Fruit fly (Drosophila melanogaster) whole organism, embryonic: ENCODE measurements around the gene CG17660.

Source experiments
- CG10431 ChIP-seq: fragments of 200-800 bp; sonication (Bioruptor generic); optimal IDR thresholded peaks from 3 replicates; lab custom pipeline; 2018; ENCODE audit warnings: missing biosample characterization, mild to moderate bottlenecking, missing genetic modification characterization
- CG10654 ChIP-seq: fragments of 200-800 bp; sonication (Bioruptor generic); optimal IDR thresholded peaks from 2 replicates; lab custom pipeline; 2016; ENCODE audit warnings: missing biosample characterization, missing genetic modification characterization
- CG11696 ChIP-seq: fragments of 200-800 bp; sonication (Bioruptor generic); IDR thresholded peaks from 2 replicates; pipeline ENCODE4 v1.3.6; 2022; ENCODE audit warnings: missing biosample characterization, missing genetic modification characterization
- CG12744 ChIP-seq: fragments of 200-800 bp; sonication (Bioruptor generic); optimal IDR thresholded peaks from 2 replicates; lab custom pipeline; 2016; ENCODE audit warnings: missing biosample characterization, missing genetic modification characterization
- CG13424 ChIP-seq: fragments of 200-800 bp; sonication (Bioruptor generic); optimal IDR thresholded peaks from 2 replicates; lab custom pipeline; 2019; ENCODE audit warnings: missing biosample characterization, mild to moderate bottlenecking, missing genetic modification characterization, moderate library complexity
- CG14965 ChIP-seq: fragments of 200-800 bp; sonication (Bioruptor generic); optimal IDR thresholded peaks from 2 replicates; lab custom pipeline; 2016; ENCODE audit warnings: missing biosample characterization, missing genetic modification characterization, borderline replicate concordance
- CG15479 ChIP-seq: fragments of 200-800 bp; sonication (Bioruptor generic); optimal IDR thresholded peaks from 3 replicates; lab custom pipeline; 2019; ENCODE audit warnings: missing biosample characterization, mild to moderate bottlenecking, missing genetic modification characterization, moderate library complexity
- CG1602 ChIP-seq: fragments of 200-800 bp; sonication (Bioruptor generic); optimal IDR thresholded peaks from 3 replicates; lab custom pipeline; 2016; ENCODE audit warnings: missing biosample characterization, missing genetic modification characterization
- CG18764 ChIP-seq: fragments of 200-800 bp; sonication (Bioruptor generic); optimal IDR thresholded peaks from 3 replicates; lab custom pipeline; 2016; ENCODE audit warnings: missing biosample characterization, missing genetic modification characterization
- CG2199 ChIP-seq: fragments of 200-800 bp; sonication (Bioruptor generic); IDR thresholded peaks from 3 replicates; pipeline ENCODE4 v1.3.6; 2022; ENCODE audit warnings: missing biosample characterization, missing genetic modification characterization
- CG31441 ChIP-seq: fragments of 200-800 bp; sonication (Bioruptor generic); IDR thresholded peaks from 2 replicates; pipeline ENCODE4 v1.3.6; 2022; ENCODE audit warnings: missing biosample characterization, missing genetic modification characterization
- CG33557 ChIP-seq: fragments of 200-800 bp; sonication (Bioruptor generic); optimal IDR thresholded peaks from 2 replicates; lab custom pipeline; 2019; ENCODE audit warnings: missing biosample characterization, mild to moderate bottlenecking, missing genetic modification characterization, moderate library complexity
- CG6254 ChIP-seq: fragments of 200-800 bp; sonication (Bioruptor generic); optimal IDR thresholded peaks from 3 replicates; lab custom pipeline; 2017; ENCODE audit warnings: mild to moderate bottlenecking, missing biosample characterization, missing genetic modification reagents, missing genetic modification characterization
- CG7271 ChIP-seq: fragments of 200-800 bp; sonication (Bioruptor generic); optimal IDR thresholded peaks from 2 replicates; lab custom pipeline; 2018; ENCODE audit warnings: missing biosample characterization, mild to moderate bottlenecking, missing genetic modification characterization, moderate library complexity
- CG7556 ChIP-seq: fragments of 200-800 bp; sonication (Bioruptor generic); optimal IDR thresholded peaks from 2 replicates; lab custom pipeline; 2017; ENCODE audit warnings: missing biosample characterization, mild to moderate bottlenecking, missing genetic modification characterization
- CG8944 ChIP-seq: fragments of 200-800 bp; sonication (Bioruptor generic); optimal IDR thresholded peaks from 3 replicates; lab custom pipeline; 2016; ENCODE audit warnings: missing biosample characterization, missing genetic modification characterization
- CG9932 ChIP-seq: fragments of 200-800 bp; sonication (Bioruptor generic); IDR thresholded peaks from 2 replicates; pipeline ENCODE4 v1.3.6; 2022; ENCODE audit warnings: missing biosample characterization, missing genetic modification characterization
- CHES-1-like ChIP-seq: fragments of 200-800 bp; sonication (Bioruptor generic); optimal IDR thresholded peaks from 2 replicates; lab custom pipeline; 2016; ENCODE audit warnings: missing biosample characterization, missing genetic modification characterization
- Dbx ChIP-seq: fragments of 200-800 bp; sonication (Bioruptor generic); IDR thresholded peaks from 3 replicates; pipeline ENCODE4 v1.3.6; 2022; ENCODE audit warnings: missing biosample characterization, missing genetic modification characterization
- Dp ChIP-seq: fragments of 200-800 bp; sonication (Bioruptor generic); optimal IDR thresholded peaks from 2 replicates; lab custom pipeline; 2018; ENCODE audit warnings: missing biosample characterization, mild to moderate bottlenecking, missing genetic modification characterization, moderate library complexity
- E2f1 ChIP-seq: fragments of 200-800 bp; sonication (Bioruptor generic); IDR thresholded peaks from 2 replicates; pipeline ENCODE4 v1.3.6; 2022; ENCODE audit warnings: missing biosample characterization, missing genetic modification characterization
- Elba2 ChIP-seq: fragments of 200-800 bp; sonication (Bioruptor generic); optimal IDR thresholded peaks from 3 replicates; lab custom pipeline; 2016; ENCODE audit warnings: missing biosample characterization, missing genetic modification characterization
- H15 ChIP-seq: fragments of 200-800 bp; sonication (Bioruptor generic); IDR thresholded peaks from 3 replicates; pipeline ENCODE4 v1.3.6; 2022; ENCODE audit warnings: missing biosample characterization, missing genetic modification characterization
- Hr3 ChIP-seq: fragments of 200-800 bp; sonication (Bioruptor generic); optimal IDR thresholded peaks from 3 replicates; lab custom pipeline; 2016; ENCODE audit warnings: missing biosample characterization, missing genetic modification characterization
- Hr78 ChIP-seq, 2 experiments: fragments of 200-800 bp in 1 of 2; fragments of >200 bp in 1 of 2; sonication (Bioruptor generic) in 1 of 2; optimal IDR thresholded peaks; 2 replicates each; lab custom pipeline; 2017 to 2019; ENCODE audit warnings: missing biosample characterization in 2 of 2, missing genetic modification characterization in 2 of 2, mild to moderate bottlenecking in 1 of 2, moderate library complexity in 1 of 2
- Lhr ChIP-seq: fragments of 200-800 bp; sonication (Bioruptor generic); optimal IDR thresholded peaks from 3 replicates; lab custom pipeline; 2017; ENCODE audit warnings: mild to moderate bottlenecking, missing biosample characterization, missing genetic modification reagents, missing genetic modification characterization
- Lpt ChIP-seq: fragments of >200 bp; optimal IDR thresholded peaks from 2 replicates; lab custom pipeline; 2018; ENCODE audit warnings: missing biosample characterization, missing genetic modification characterization
- MBD-R2 ChIP-seq: fragments of 200-800 bp; sonication (Bioruptor generic); IDR thresholded peaks from 2 replicates; pipeline ENCODE4 v1.3.6; 2022; ENCODE audit warnings: missing biosample characterization, missing genetic modification characterization
- Mes4 ChIP-seq: fragments of 200-800 bp; sonication (Bioruptor generic); optimal IDR thresholded peaks from 2 replicates; lab custom pipeline; 2016; ENCODE audit warnings: missing biosample characterization, missing genetic modification characterization
- Pdp1 ChIP-seq, 2 experiments: fragments of 200-800 bp; sonication (Bioruptor generic); optimal IDR thresholded peaks; 3 replicates each; lab custom pipeline; 2016; ENCODE audit warnings: missing biosample characterization in 2 of 2, missing genetic modification characterization in 2 of 2, mild to moderate bottlenecking in 1 of 2, moderate library complexity in 1 of 2
- Xrp1 ChIP-seq: fragments of 200-800 bp; sonication (Bioruptor generic); IDR thresholded peaks from 2 replicates; pipeline ENCODE4 v1.3.6; 2022; ENCODE audit warnings: missing biosample characterization, missing genetic modification characterization
- amos ChIP-seq: fragments of 200-800 bp; sonication (Bioruptor generic); IDR thresholded peaks from 2 replicates; pipeline ENCODE4 v1.3.6; 2022; ENCODE audit warnings: missing biosample characterization, missing genetic modification characterization; ENCODE audit not compliant: partially characterized antibody
- bsh ChIP-seq, 2 experiments: fragments of 200-800 bp; sonication (Bioruptor generic); optimal IDR thresholded peaks; 2 replicates each; lab custom pipeline; 2017 to 2018; ENCODE audit warnings: mild to moderate bottlenecking in 2 of 2, missing biosample characterization in 2 of 2, missing genetic modification characterization in 2 of 2, moderate library complexity in 1 of 2
- cato ChIP-seq: fragments of 200-800 bp; sonication (Bioruptor generic); optimal IDR thresholded peaks from 2 replicates; lab custom pipeline; 2016; ENCODE audit warnings: missing biosample characterization, missing genetic modification characterization, borderline replicate concordance
- cg ChIP-seq: fragments of 200-800 bp; sonication (Bioruptor generic); optimal IDR thresholded peaks from 3 replicates; lab custom pipeline; 2019; ENCODE audit warnings: missing biosample characterization, mild to moderate bottlenecking, missing genetic modification characterization, moderate library complexity
- dan ChIP-seq: fragments of 200-800 bp; sonication (Bioruptor generic); IDR thresholded peaks from 2 replicates; pipeline ENCODE4 v1.3.6; 2022; ENCODE audit warnings: missing biosample characterization, missing genetic modification characterization
- dpn ChIP-seq, 2 experiments: fragments of 200-800 bp; sonication (Bioruptor generic); optimal IDR thresholded peaks; 3 replicates each; lab custom pipeline; 2016; ENCODE audit warnings: missing biosample characterization in 2 of 2, missing genetic modification characterization in 2 of 2
- eyg ChIP-seq: fragments of 200-800 bp; sonication (Bioruptor generic); optimal IDR thresholded peaks from 3 replicates; lab custom pipeline; 2016; ENCODE audit warnings: missing biosample characterization, missing genetic modification characterization
- gcm ChIP-seq: fragments of 200-800 bp; sonication (Bioruptor generic); optimal IDR thresholded peaks from 2 replicates; lab custom pipeline; 2019; ENCODE audit warnings: missing biosample characterization, mild to moderate bottlenecking, missing genetic modification characterization, moderate library complexity
- h ChIP-seq: fragments of >200 bp; optimal IDR thresholded peaks from 2 replicates; lab custom pipeline; 2017
- hbn ChIP-seq: fragments of 200-800 bp; sonication (Bioruptor generic); IDR thresholded peaks from 2 replicates; pipeline ENCODE4 v1.3.6; 2022; ENCODE audit warnings: missing biosample characterization, missing genetic modification characterization; ENCODE audit not compliant: partially characterized antibody
- insv ChIP-seq, 2 experiments: fragments of 200-800 bp; sonication (Bioruptor generic); optimal IDR thresholded peaks; 3 replicates each; lab custom pipeline; 2016 to 2018; ENCODE audit warnings: missing biosample characterization in 2 of 2, missing genetic modification characterization in 2 of 2
- klu ChIP-seq: fragments of 200-800 bp; sonication (Bioruptor generic); IDR thresholded peaks from 2 replicates; pipeline ENCODE4 v1.3.6; 2022; ENCODE audit warnings: missing biosample characterization, missing genetic modification characterization
- lov ChIP-seq, 2 experiments: fragments of 200-800 bp in 1 of 2; fragments of >200 bp in 1 of 2; sonication (Bioruptor generic) in 1 of 2; IDR thresholded peaks in 1 of 2; optimal IDR thresholded peaks in 1 of 2; 2 replicates in 1 of 2; 3 replicates in 1 of 2; pipeline versions ENCODE4 v1.3.6 to Lab custom; 2017 to 2022; ENCODE audit warnings: missing biosample characterization in 1 of 2, missing genetic modification characterization in 1 of 2
- seq ChIP-seq: fragments of 200-800 bp; sonication (Bioruptor generic); IDR thresholded peaks from 2 replicates; pipeline ENCODE4 v1.3.6; 2022; ENCODE audit warnings: missing biosample characterization, missing genetic modification characterization
- sim ChIP-seq: fragments of 200-800 bp; sonication (Bioruptor generic); IDR thresholded peaks from 2 replicates; pipeline ENCODE4 v1.3.6; 2022; ENCODE audit warnings: missing biosample characterization, missing genetic modification characterization
- slp2 ChIP-seq: fragments of 200-800 bp; sonication (Bioruptor generic); optimal IDR thresholded peaks from 2 replicates; lab custom pipeline; 2016; ENCODE audit warnings: missing biosample characterization, missing genetic modification characterization
- ssp ChIP-seq: fragments of 200-800 bp; sonication (Bioruptor generic); IDR thresholded peaks from 2 replicates; pipeline ENCODE4 v1.3.6; 2022; ENCODE audit warnings: missing biosample characterization, missing genetic modification characterization
- wor ChIP-seq: fragments of 200-800 bp; sonication (Bioruptor generic); IDR thresholded peaks from 2 replicates; pipeline ENCODE4 v1.3.6; 2022; ENCODE audit warnings: missing biosample characterization, missing genetic modification characterization
- zen ChIP-seq: fragments of 200-800 bp; sonication (Bioruptor generic); optimal IDR thresholded peaks from 3 replicates; lab custom pipeline; 2018; ENCODE audit warnings: missing biosample characterization, mild to moderate bottlenecking, missing genetic modification characterization, moderate library complexity

Gene CG17660

DNA sequence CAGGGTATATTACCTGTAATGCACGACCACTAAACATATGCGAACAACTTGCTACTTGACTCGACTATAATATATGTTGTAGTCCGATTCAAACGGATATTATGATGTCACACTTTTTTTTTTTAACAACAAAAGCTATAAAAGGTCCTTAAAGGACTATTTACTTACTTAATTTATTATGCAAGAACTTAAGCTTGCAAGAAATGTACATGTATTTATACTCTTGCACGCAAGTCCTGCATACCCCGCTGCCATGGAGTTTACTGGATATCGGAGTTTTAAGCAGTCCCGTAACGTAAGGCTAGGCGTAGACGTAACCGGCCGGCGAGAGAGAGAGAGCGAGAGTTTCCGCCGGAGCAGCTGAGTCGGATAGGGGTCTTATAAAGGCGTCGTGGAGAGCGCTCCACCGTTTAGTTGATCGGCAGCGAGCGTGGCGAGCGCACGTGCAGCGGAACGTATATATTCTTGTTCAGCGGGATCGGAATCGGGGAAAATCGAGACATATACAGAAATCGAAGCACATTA, 26.9 kb upstream of the CG17660 start (continued):
- TF ChIP-seq seq (GFP tag; lab: Robert Waterston, UW) (peak; percentile 88), CG11696 (GFP tag; lab: Robert Waterston, UW) (no peak), insv (GFP tag; optimal IDR thresholded peaks at IDR 0.05; lab: Kevin White, UChicago) (no peak), H15 (GFP tag; lab: Robert Waterston, UW) (peak; percentile 76), CG7556 (peak; percentile 89), Mes4 (GFP tag; lab: Kevin White, UChicago) (peak; percentile 73), CG14965 (GFP tag; lab: Kevin White, UChicago) (peak; percentile 20), CG13424 (peak; percentile 78), CHES-1-like (GFP tag; lab: Kevin White, UChicago) (peak; percentile 87), h (lab: Kevin White, UChicago) (no peak), MBD-R2 (GFP tag; lab: Robert Waterston, UW) (peak; percentile 43; the same call in 1 of the 2 replicates), dan (GFP tag; lab: Robert Waterston, UW) (peak; percentile 78), cg (no peak), bsh (GFP tag; optimal IDR thresholded peaks at IDR 0.05; lab: Kevin White, UChicago) (peak; percentile 69 to 90), CG6254 (peak; percentile 77), CG9932 (GFP tag; lab: Robert Waterston, UW) (peak; percentile 79), CG18764 (peak; percentile 86), dpn (GFP tag; optimal IDR thresholded peaks at IDR 0.05; lab: Kevin White, UChicago) (peak; percentile 91 to 92), CG1602 (GFP tag; lab: Kevin White, UChicago) (peak; percentile 91), Hr78 (GFP tag; optimal IDR thresholded peaks at IDR 0.05; lab: Kevin White, UChicago) (peak in 1 of 2 experiments; percentile 81), sim (peak; percentile 60), lov (optimal IDR thresholded peaks at IDR 0.05; lab: Kevin White, UChicago) (no peak), lov (GFP tag; IDR thresholded peaks at IDR 0.05; lab: Robert Waterston, UW) (peak; percentile 78; the same call in 2 of the 3 replicates), Lpt (no peak), Pdp1 (GFP tag; optimal IDR thresholded peaks at IDR 0.05; lab: Kevin White, UChicago) (peak; percentile 89 to 92), wor (GFP tag; lab: Robert Waterston, UW) (peak; percentile 92), Lhr (GFP tag; lab: Kevin White, UChicago) (peak; percentile 49), Dbx (peak; percentile 78; the same call in 2 of the 3 replicates), klu (GFP tag; lab: Robert Waterston, UW) (peak; percentile 85), eyg (peak; percentile 75), ssp (GFP tag; lab: Robert Waterston, UW) (peak; percentile 79), CG10431 (no peak), CG15479 (peak; percentile 8), hbn (GFP tag; lab: Robert Waterston, UW) (no peak), CG33557 (no peak), slp2 (peak; percentile 94), Elba2 (GFP tag; lab: Kevin White, UChicago) (peak; percentile 37), zen (tag; lab: Kevin White, UChicago) (peak; percentile 82), Xrp1 (peak; percentile 89), CG7271 (tag; lab: Kevin White, UChicago) (peak; percentile 40), amos (GFP tag; lab: Robert Waterston, UW) (peak; percentile 25; the same call in 1 of the 2 replicates), CG10654 (GFP tag; lab: Kevin White, UChicago) (peak; percentile 83), cato (peak; percentile 89), gcm (GFP tag; lab: Kevin White, UChicago) (peak; percentile 81), CG31441 (peak; percentile 89), CG12744 (GFP tag; lab: Kevin White, UChicago) (peak; percentile 83), E2f1 (peak; percentile 83), CG8944 (GFP tag; lab: Kevin White, UChicago) (peak; percentile 90), CG2199 (GFP tag; lab: Robert Waterston, UW) (no peak), Hr3 (GFP tag; lab: Kevin White, UChicago) (peak; percentile 93), Dp (GFP tag; lab: Kevin White, UChicago) (no peak)
